Fruit fly (Drosophila melanogaster) whole organism, adult: ENCODE data around the gene Btk.

Experiments
- CG12768 ChIP-seq: fragments of 200-800 bp; sonication (Bioruptor generic); optimal IDR thresholded peaks from 2 replicates; lab custom pipeline; 2017; ENCODE audit warnings: missing biosample characterization, missing genetic modification characterization, mild to moderate bottlenecking, moderate library complexity, missing genetic modification reagents
- CG7045 ChIP-seq: fragments of 200-800 bp; sonication (Bioruptor generic); optimal IDR thresholded peaks from 2 replicates; lab custom pipeline; 2017; ENCODE audit warnings: missing biosample characterization, mild to moderate bottlenecking, missing genetic modification characterization
- Crg-1 ChIP-seq: fragments of 200-800 bp; sonication (Bioruptor generic); optimal IDR thresholded peaks from 2 replicates; lab custom pipeline; 2016; ENCODE audit warnings: missing biosample characterization, missing genetic modification characterization
- bab1 ChIP-seq: fragments of 200-800 bp; sonication (Bioruptor generic); optimal IDR thresholded peaks from 3 replicates; lab custom pipeline; 2019; ENCODE audit warnings: missing biosample characterization, mild to moderate bottlenecking, missing genetic modification characterization, moderate library complexity
- cic ChIP-seq: fragments of 200-800 bp; sonication (Bioruptor generic); optimal IDR thresholded peaks from 2 replicates; lab custom pipeline; 2017; ENCODE audit warnings: missing biosample characterization, mild to moderate bottlenecking, missing genetic modification characterization, moderate library complexity
- cnc ChIP-seq, 2 experiments: fragments of >200 bp; optimal IDR thresholded peaks; 2 replicates each; lab custom pipeline; 2017

DNA sequence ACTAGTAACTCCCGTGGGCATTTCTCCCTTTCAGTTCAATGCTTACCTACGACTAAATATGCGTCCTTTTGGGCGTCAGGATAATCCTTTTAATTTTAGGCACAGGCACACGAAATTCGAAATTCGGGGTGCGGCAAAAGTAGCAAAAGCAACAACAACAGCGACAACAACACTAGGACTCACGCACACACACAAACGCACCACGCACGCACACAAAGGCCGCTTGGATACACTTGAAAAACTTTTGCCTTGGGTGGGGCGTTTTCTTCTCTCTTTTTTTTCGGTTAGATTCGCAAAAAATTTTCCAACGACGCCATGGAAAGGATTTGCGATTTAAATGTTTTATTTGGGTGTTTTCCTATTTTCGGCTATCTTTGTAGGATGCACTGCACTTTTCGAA, 4.5 kb downstream of the Btk start:
- TF ChIP-seq CG7045 (GFP tag; lab: Kevin White, UChicago): no peak
- no peak for TF ChIP-seq cic (GFP tag; lab: Kevin White, UChicago)
- no peak for TF ChIP-seq Crg-1 (GFP tag; lab: Kevin White, UChicago)
- TF ChIP-seq bab1: no peak
- no peak for TF ChIP-seq CG12768 (GFP tag; lab: Kevin White, UChicago)
- TF ChIP-seq cnc (optimal IDR thresholded peaks at IDR 0.05; lab: Kevin White, UChicago): no peak
